Fruit fly (Drosophila melanogaster): Measurements from ENCODE around the gene CG13733.

CG13733 gene

DNA sequence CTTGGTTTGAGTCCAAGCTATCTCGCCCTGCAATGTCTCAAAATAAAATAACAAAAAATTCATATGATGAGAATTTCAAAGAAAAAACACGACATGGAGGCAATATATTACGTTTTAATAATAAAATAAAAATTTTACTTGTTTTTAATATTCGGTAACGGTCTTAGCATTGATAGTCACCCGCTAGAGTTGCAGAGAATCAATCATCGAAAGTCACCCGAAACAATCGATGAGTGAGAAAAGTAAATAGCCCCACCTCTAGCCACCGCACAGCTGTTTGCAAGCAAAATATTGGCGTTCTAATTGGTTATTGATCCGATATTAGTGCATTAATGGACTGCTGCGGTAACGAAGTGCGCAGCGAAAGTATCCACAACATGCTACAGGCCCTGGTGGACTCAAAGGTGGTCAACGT is 2.7 kb downstream of the CG13733 start, which contains the start of gene CG34250 (continued):
- no peak for TF ChIP-seq CG1233 (GFP tag; optimal IDR thresholded peaks at IDR 0.05)
- TF ChIP-seq btn (GFP tag; optimal IDR thresholded peaks at IDR 0.05), result no peak
- TF ChIP-seq CG13287 (GFP tag; IDR thresholded peaks at IDR 0.05; ENCODE audit: partially characterized antibody), result peak; percentile 87
- peak; percentile 37 for TF ChIP-seq Chrac-16 (GFP tag; optimal IDR thresholded peaks at IDR 0.05)
- TF ChIP-seq CG11696 (GFP tag; IDR thresholded peaks at IDR 0.05), result no peak
- TF ChIP-seq gce (GFP tag; IDR thresholded peaks at IDR 0.05), result no peak
- TF ChIP-seq sr (GFP tag; IDR thresholded peaks at IDR 0.05), result no peak
- no peak for TF ChIP-seq CG8388 (GFP tag; optimal IDR thresholded peaks at IDR 0.05)
- no peak for TF ChIP-seq HLHmδ (GFP tag; optimal IDR thresholded peaks at IDR 0.05)
- TF ChIP-seq Max (GFP tag; optimal IDR thresholded peaks at IDR 0.05), result peak; percentile 53
- no peak for TF ChIP-seq NfI (GFP tag; optimal IDR thresholded peaks at IDR 0.05)
- TF ChIP-seq Doc3 (GFP tag; IDR thresholded peaks at IDR 0.05; ENCODE audit: partially characterized antibody), result peak; percentile 76; the same call in 2 of the 3 replicates
- TF ChIP-seq lola (GFP tag; optimal IDR thresholded peaks at IDR 0.05), result peak in 1 of 3 experiments; percentile 6
- peak; percentile 51 for TF ChIP-seq corto (GFP tag; optimal IDR thresholded peaks at IDR 0.05)
- peak; percentile 72 for TF ChIP-seq Bgb (GFP tag; IDR thresholded peaks at IDR 0.05; ENCODE audit: partially characterized antibody)
- TF ChIP-seq CG8281 (tag; optimal IDR thresholded peaks at IDR 0.05), result no peak
- no peak for TF ChIP-seq Dfd (GFP tag; optimal IDR thresholded peaks at IDR 0.05)
- peak; percentile 5 for TF ChIP-seq CG2202 (tag; optimal IDR thresholded peaks at IDR 0.05)
- peak; percentile 52 for TF ChIP-seq CG4424 (GFP tag; optimal IDR thresholded peaks at IDR 0.05)
- no peak for TF ChIP-seq ro (GFP tag; IDR thresholded peaks at IDR 0.05)
- TF ChIP-seq CG11504 (tag; optimal IDR thresholded peaks at IDR 0.05), result peak; percentile 53
- TF ChIP-seq CG7372 (GFP tag; IDR thresholded peaks at IDR 0.05), result no peak
- no peak for TF ChIP-seq CG9215 (GFP tag; IDR thresholded peaks at IDR 0.05)
- TF ChIP-seq Drgx (GFP tag; IDR thresholded peaks at IDR 0.05), result no peak
- TF ChIP-seq CG4730 (GFP tag; IDR thresholded peaks at IDR 0.05), result no peak
- no peak for TF ChIP-seq shn (GFP tag; optimal IDR thresholded peaks at IDR 0.05)
- no peak for TF ChIP-seq CG7963 (GFP tag; IDR thresholded peaks at IDR 0.05; ENCODE audit: partially characterized antibody)
- peak; percentile 38 for TF ChIP-seq CG12104 (GFP tag; optimal IDR thresholded peaks at IDR 0.05)
- no peak for TF ChIP-seq stc (GFP tag; IDR thresholded peaks at IDR 0.05)
- TF ChIP-seq salm (tag; optimal IDR thresholded peaks at IDR 0.05), result no peak
- no peak for TF ChIP-seq Kr (GFP tag; optimal IDR thresholded peaks at IDR 0.05)
- no peak for TF ChIP-seq CG6854 (GFP tag; optimal IDR thresholded peaks at IDR 0.05)
- TF ChIP-seq BtbVII (GFP tag; optimal IDR thresholded peaks at IDR 0.05), result no peak
- TF ChIP-seq CG3163 (GFP tag; optimal IDR thresholded peaks at IDR 0.05), result no peak
- TF ChIP-seq kni (GFP tag; optimal IDR thresholded peaks at IDR 0.05), result no peak
- TF ChIP-seq CG3065 (GFP tag; optimal IDR thresholded peaks at IDR 0.05), result no peak
- TF ChIP-seq inv (GFP tag; IDR thresholded peaks at IDR 0.05; ENCODE audit: partially characterized antibody), result peak; percentile 72; the same call in 1 of the 2 replicates
- TF ChIP-seq fru (optimal IDR thresholded peaks at IDR 0.05), result no peak
- TF ChIP-seq CG6175 (GFP tag; IDR thresholded peaks at IDR 0.05), result no peak
- TF ChIP-seq pfk (GFP tag; optimal IDR thresholded peaks at IDR 0.05), result no peak
- no peak for TF ChIP-seq CG12299 (tag; optimal IDR thresholded peaks at IDR 0.05)
- no peak for TF ChIP-seq cato (GFP tag; optimal IDR thresholded peaks at IDR 0.05; ENCODE audit: borderline replicate concordance)
- peak; percentile 35 for TF ChIP-seq Meics (GFP tag; optimal IDR thresholded peaks at IDR 0.05)
- no peak for TF ChIP-seq D19B (GFP tag; optimal IDR thresholded peaks at IDR 0.05)
- TF ChIP-seq CG42726 (GFP tag; IDR thresholded peaks at IDR 0.05; ENCODE audit: partially characterized antibody), result 0 out of 2 replicates have a peak, but pooled peaks have one; percentile 33
- peak in 1 of 2 experiments; percentile 14 for TF ChIP-seq bsh (GFP tag; optimal IDR thresholded peaks at IDR 0.05)
- no peak for TF ChIP-seq kah (GFP tag; optimal IDR thresholded peaks at IDR 0.05)
- peak; percentile 43 for TF ChIP-seq CG34376 (GFP tag; optimal IDR thresholded peaks at IDR 0.05)
- no peak for TF ChIP-seq CG1792 (GFP tag; optimal IDR thresholded peaks at IDR 0.05)
- TF ChIP-seq pb (GFP tag; optimal IDR thresholded peaks at IDR 0.05), result no peak
- no peak for TF ChIP-seq CG10565 (GFP tag; optimal IDR thresholded peaks at IDR 0.05)
